Fruit fly (Drosophila melanogaster) whole organism, pupa: ENCODE results near the gene CG6142.

Experiments
- CG10348 ChIP-seq: fragments of 200-800 bp; sonication (Bioruptor generic); IDR thresholded peaks from 2 replicates; pipeline ENCODE4 v1.3.6; 2022; ENCODE audit warnings: missing biosample characterization, missing genetic modification characterization
- CG12605 ChIP-seq: fragments of 200-800 bp; sonication (Bioruptor generic); IDR thresholded peaks from 2 replicates; pipeline ENCODE4 v1.3.6; 2022; ENCODE audit warnings: missing biosample characterization, missing genetic modification characterization
- CG13204 ChIP-seq: fragments of 200-800 bp; sonication (Bioruptor generic); optimal IDR thresholded peaks from 2 replicates; lab custom pipeline; 2018; ENCODE audit warnings: missing biosample characterization, mild to moderate bottlenecking, missing genetic modification characterization, moderate library complexity
- CG14655 ChIP-seq: fragments of 200-800 bp; sonication (Bioruptor generic); optimal IDR thresholded peaks from 3 replicates; lab custom pipeline; 2017; ENCODE audit warnings: mild to moderate bottlenecking, missing biosample characterization, missing genetic modification reagents, missing genetic modification characterization
- CG15710 ChIP-seq: fragments of 200-800 bp; sonication (Bioruptor generic); optimal IDR thresholded peaks from 2 replicates; lab custom pipeline; 2018; ENCODE audit warnings: missing biosample characterization, mild to moderate bottlenecking, missing genetic modification characterization, moderate library complexity
- CG17806 ChIP-seq: fragments of 200-800 bp; sonication (Bioruptor generic); optimal IDR thresholded peaks from 2 replicates; lab custom pipeline; 2018; ENCODE audit warnings: missing biosample characterization, mild to moderate bottlenecking, missing genetic modification characterization, moderate library complexity
- CG32121 ChIP-seq: fragments of 200-800 bp; sonication (Bioruptor generic); IDR thresholded peaks from 2 replicates; pipeline ENCODE4 v1.3.6; 2022; ENCODE audit warnings: missing biosample characterization, missing genetic modification characterization
- CG34367 ChIP-seq: fragments of 200-800 bp; sonication (Bioruptor generic); optimal IDR thresholded peaks from 2 replicates; lab custom pipeline; 2018; ENCODE audit warnings: missing biosample characterization, mild to moderate bottlenecking, missing genetic modification characterization
- CG4496 ChIP-seq: fragments of 200-800 bp; sonication (Bioruptor generic); IDR thresholded peaks from 3 replicates; pipeline ENCODE4 v1.3.6; 2022; ENCODE audit warnings: missing biosample characterization, missing genetic modification characterization
- CG8159 ChIP-seq: fragments of 200-800 bp; sonication (Bioruptor generic); optimal IDR thresholded peaks from 3 replicates; lab custom pipeline; 2018; ENCODE audit warnings: missing biosample characterization, mild to moderate bottlenecking, missing genetic modification characterization, moderate library complexity
- CG8301 ChIP-seq: fragments of 200-800 bp; sonication (Bioruptor generic); optimal IDR thresholded peaks from 2 replicates; lab custom pipeline; 2018; ENCODE audit warnings: missing biosample characterization, mild to moderate bottlenecking, missing genetic modification characterization
- CG9948 ChIP-seq: fragments of 200-800 bp; sonication (Bioruptor generic); optimal IDR thresholded peaks from 2 replicates; lab custom pipeline; 2018; ENCODE audit warnings: missing biosample characterization, mild to moderate bottlenecking, missing genetic modification characterization, moderate library complexity
- D1 ChIP-seq: fragments of 200-800 bp; sonication (Bioruptor generic); optimal IDR thresholded peaks from 2 replicates; lab custom pipeline; 2018; ENCODE audit warnings: missing biosample characterization, mild to moderate bottlenecking, missing genetic modification characterization, moderate library complexity
- EcR ChIP-seq: fragments of 200-800 bp; sonication (Bioruptor generic); optimal IDR thresholded peaks from 3 replicates; lab custom pipeline; 2019; ENCODE audit warnings: missing biosample characterization, missing genetic modification characterization, mild to moderate bottlenecking, moderate library complexity, missing genetic modification reagents
- Ets98B ChIP-seq: fragments of 200-800 bp; sonication (Bioruptor generic); IDR thresholded peaks from 2 replicates; pipeline ENCODE4 v1.3.6; 2022; ENCODE audit warnings: missing biosample characterization, missing genetic modification characterization
- Pif1A ChIP-seq: fragments of 200-800 bp; sonication (Bioruptor generic); optimal IDR thresholded peaks from 3 replicates; lab custom pipeline; 2016; ENCODE audit warnings: missing biosample characterization, missing genetic modification characterization
- Pif1B ChIP-seq: fragments of 200-800 bp; sonication (Bioruptor generic); optimal IDR thresholded peaks from 3 replicates; lab custom pipeline; 2016; ENCODE audit warnings: missing biosample characterization, missing genetic modification characterization
- Snoo ChIP-seq: fragments of 200-800 bp; sonication (Bioruptor generic); optimal IDR thresholded peaks from 3 replicates; lab custom pipeline; 2017; ENCODE audit warnings: missing biosample characterization, mild to moderate bottlenecking, missing genetic modification characterization, inconsistent platforms
- fd96Ca ChIP-seq: fragments of 200-800 bp; sonication (Bioruptor generic); IDR thresholded peaks from 3 replicates; pipeline ENCODE4 v1.3.6; 2022; ENCODE audit warnings: missing biosample characterization, missing genetic modification characterization
- gl ChIP-seq: fragments of 200-800 bp; sonication (Bioruptor generic); optimal IDR thresholded peaks from 2 replicates; lab custom pipeline; 2018; ENCODE audit warnings: missing biosample characterization, mild to moderate bottlenecking, missing genetic modification characterization
- rn ChIP-seq: fragments of 200-800 bp; sonication (Bioruptor generic); IDR thresholded peaks from 2 replicates; pipeline ENCODE4 v1.3.6; 2022; ENCODE audit warnings: missing biosample characterization, missing genetic modification characterization

Gene CG6142

DNA sequence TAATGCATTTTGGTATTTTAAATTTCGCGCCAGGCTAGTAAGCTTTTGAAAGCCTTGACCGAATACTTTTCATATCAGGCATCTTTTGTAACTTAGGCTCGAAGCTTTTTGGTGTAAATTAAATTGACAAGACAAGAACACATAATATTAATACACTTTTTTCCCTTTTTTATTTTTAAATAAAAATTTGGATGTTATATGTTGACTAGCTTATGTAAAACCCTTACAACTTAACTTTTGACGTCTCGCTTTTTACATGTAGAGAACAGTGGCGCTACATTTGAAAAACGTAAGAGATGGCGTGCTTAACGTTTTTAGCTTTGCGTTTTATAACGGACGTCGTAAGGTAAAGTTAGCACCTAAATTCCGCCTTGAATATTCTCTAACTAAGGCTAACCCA is 4.2 kb downstream of the CG6142 start:
- TF ChIP-seq D1 (tag; lab: Kevin White, UChicago) (no peak), CG13204 (GFP tag; lab: Kevin White, UChicago) (no peak), CG8159 (no peak), Pif1A (GFP tag; lab: Kevin White, UChicago) (no peak), Ets98B (no peak), CG15710 (no peak)

- TF ChIP-seq CG4496 (GFP tag; lab: Robert Waterston, UW), result no peak
- no peak for TF ChIP-seq CG8159
- TF ChIP-seq Pif1B (GFP tag; lab: Kevin White, UChicago), result no peak
- no peak for TF ChIP-seq gl (tag; lab: Kevin White, UChicago)
- TF ChIP-seq CG32121, result no peak
- TF ChIP-seq CG9948 (tag; lab: Kevin White, UChicago), result no peak
- no peak for TF ChIP-seq EcR (GFP tag; lab: Kevin White, UChicago)
These were observed 37.7 kb downstream of the CG6142 start, which contains the start of gene CG31323 for dm6 chr3R:26170644-26171043. CG31323 (plus strand) TSS chr3R:26170847.

dm6 chr3R:26172040-26172439 is 39.1 kb downstream of the CG6142 start:
- peak; percentile 30 for TF ChIP-seq CG14655 (GFP tag; lab: Kevin White, UChicago)
- TF ChIP-seq CG8159, result peak; percentile 34
- no peak for TF ChIP-seq Snoo (tag; lab: Kevin White, UChicago)

DNA sequence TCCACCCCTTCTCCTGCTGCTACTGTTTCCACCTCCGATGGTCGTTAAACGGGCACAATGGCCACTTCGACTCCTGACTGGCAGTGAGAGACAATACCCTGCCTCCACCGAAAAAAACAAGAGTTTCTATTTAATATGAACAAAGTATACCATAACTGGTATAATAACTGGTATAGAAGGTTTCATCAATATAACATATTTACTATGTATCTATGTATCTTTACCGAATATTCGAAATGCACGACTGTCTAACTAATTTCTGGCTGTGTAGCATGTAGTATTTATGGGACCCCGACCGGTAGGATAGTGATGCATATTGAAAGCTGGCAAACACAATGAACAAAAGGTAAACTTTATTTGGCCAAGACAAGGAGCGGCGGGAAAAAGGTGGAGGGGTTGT is 49.0 kb downstream of the CG6142 start:
- no peak for TF ChIP-seq CG32121
- no peak for TF ChIP-seq CG12605 (GFP tag; lab: Robert Waterston, UW)
- TF ChIP-seq rn (GFP tag; lab: Robert Waterston, UW), result no peak
- TF ChIP-seq CG8159, result no peak
- no peak for TF ChIP-seq CG8301
- TF ChIP-seq CG15710, result no peak
- TF ChIP-seq CG34367 (tag; lab: Kevin White, UChicago), result no peak
- no peak for TF ChIP-seq CG17806 (tag; lab: Kevin White, UChicago)
- TF ChIP-seq CG4496 (GFP tag; lab: Robert Waterston, UW), result no peak
- no peak for TF ChIP-seq D1 (tag; lab: Kevin White, UChicago)
- no peak for TF ChIP-seq fd96Ca (GFP tag; lab: Robert Waterston, UW)
- no peak for TF ChIP-seq CG10348 (GFP tag; lab: Robert Waterston, UW)

dm6 chr3R:26185201-26185688 is 52.3 kb downstream of the CG6142 start, which contains the start of gene CG31086:
CG31086 (plus strand) TSS chr3R:26185251.
- TF ChIP-seq EcR (GFP tag; lab: Kevin White, UChicago) (no peak), CG17806 (tag; lab: Kevin White, UChicago) (no peak), CG14655 (GFP tag; lab: Kevin White, UChicago) (no peak), D1 (tag; lab: Kevin White, UChicago) (no peak), CG13204 (GFP tag; lab: Kevin White, UChicago) (no peak), CG12605 (GFP tag; lab: Robert Waterston, UW) (no peak), gl (tag; lab: Kevin White, UChicago) (no peak), CG32121 (no peak), fd96Ca (GFP tag; lab: Robert Waterston, UW) (no peak), CG8301 (no peak), Ets98B (no peak), Snoo (tag; lab: Kevin White, UChicago) (no peak), Pif1B (GFP tag; lab: Kevin White, UChicago) (no peak), CG8159 (no peak), Pif1A (GFP tag; lab: Kevin White, UChicago) (no peak), rn (GFP tag; lab: Robert Waterston, UW) (no peak)
